Worm (Caenorhabditis elegans) whole organism, L3 larva: ENCODE measurements around the gene pccb-1.

Experiments
- ama-1 ChIP-seq: fragments of 150-350 bp; optimal IDR thresholded peaks from 2 replicates; lab custom pipeline; 2018
- elt-2 ChIP-seq: sonication (generic microtip); optimal IDR thresholded peaks from 2 replicates; lab custom pipeline; 2016; ENCODE audit warnings: missing genetic modification reagents, mild to moderate bottlenecking, missing genetic modification characterization, missing compliant biosample characterization
- fkh-10 ChIP-seq: sonication (generic microtip); optimal IDR thresholded peaks from 2 replicates; lab custom pipeline; 2017; ENCODE audit warnings: missing biosample characterization, missing genetic modification reagents, missing genetic modification characterization
- fkh-2 ChIP-seq: fragments of 150-350 bp; optimal IDR thresholded peaks from 2 replicates; lab custom pipeline; 2014; ENCODE audit warnings: missing biosample characterization, missing genetic modification reagents, missing genetic modification characterization
- jun-1 ChIP-seq: fragments of 150-350 bp; optimal IDR thresholded peaks from 2 replicates; lab custom pipeline; 2014; ENCODE audit warnings: missing biosample characterization, missing genetic modification reagents, missing genetic modification characterization
- lin-15B ChIP-seq: fragments of 150-350 bp; optimal IDR thresholded peaks from 2 replicates; lab custom pipeline; 2014; ENCODE audit warnings: missing biosample characterization, missing genetic modification characterization
- nhr-23 ChIP-seq: fragments of 150-350 bp; optimal IDR thresholded peaks from 2 replicates; lab custom pipeline; 2014; ENCODE audit warnings: missing biosample characterization, missing genetic modification reagents, missing genetic modification characterization
- nhr-25 ChIP-seq: sonication (generic microtip); optimal IDR thresholded peaks from 2 replicates; lab custom pipeline; 2017; ENCODE audit warnings: missing biosample characterization, missing genetic modification characterization
- nhr-28 ChIP-seq: fragments of 150-350 bp; optimal IDR thresholded peaks from 2 replicates; lab custom pipeline; 2014; ENCODE audit warnings: missing biosample characterization, missing genetic modification characterization
- skn-1 ChIP-seq: fragments of 150-350 bp; optimal IDR thresholded peaks from 2 replicates; lab custom pipeline; 2014; ENCODE audit warnings: missing biosample characterization, missing genetic modification characterization
- unc-39 ChIP-seq: sonication (generic microtip); optimal IDR thresholded peaks from 4 replicates; lab custom pipeline; 2017; ENCODE audit warnings: missing biosample characterization, missing genetic modification characterization
- zag-1 ChIP-seq: fragments of 150-350 bp; optimal IDR thresholded peaks from 2 replicates; lab custom pipeline; 2014; ENCODE audit warnings: missing biosample characterization, missing genetic modification characterization

DNA sequence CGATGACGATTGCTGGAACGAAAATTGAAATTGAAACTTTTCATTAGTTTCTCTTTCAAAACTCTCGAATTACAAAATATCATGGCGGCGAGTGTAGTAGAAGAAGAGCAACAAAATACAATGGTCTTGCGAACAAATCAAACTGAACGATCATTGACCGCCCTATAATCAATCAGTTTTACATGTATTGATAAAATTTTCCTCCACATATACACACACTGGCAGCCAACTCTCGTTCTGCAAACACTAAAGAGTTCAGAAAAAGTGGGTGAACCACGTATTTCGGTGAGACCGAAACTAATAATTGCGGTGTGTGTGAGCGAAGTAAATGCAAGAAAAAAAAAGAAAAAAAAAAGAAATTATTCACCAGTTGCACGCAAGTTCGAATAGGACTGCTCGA, 42.1 kb upstream of the pccb-1 start:
- TF ChIP-seq unc-39 (tag; lab: Kevin White, UChicago): no peak
- peak; percentile 36 for TF ChIP-seq elt-2 (tag; lab: Kevin White, UChicago)
- no peak for TF ChIP-seq jun-1 (tag; lab: Kevin White, UChicago)
- TF ChIP-seq skn-1 (tag; lab: Kevin White, UChicago): no peak
- TF ChIP-seq fkh-2: no peak
- TF ChIP-seq nhr-23 (tag; lab: Kevin White, UChicago): no peak
- no peak for TF ChIP-seq zag-1
- no peak for TF ChIP-seq nhr-28 (tag; lab: Kevin White, UChicago)
- TF ChIP-seq ama-1 (lab: Kevin White, UChicago): no peak
- TF ChIP-seq nhr-25 (tag; lab: Kevin White, UChicago): no peak
- TF ChIP-seq fkh-10 (GFP tag; lab: Kevin White, UChicago): no peak
- no peak for TF ChIP-seq lin-15B (tag; lab: Kevin White, UChicago)
